Worm (Caenorhabditis elegans) whole organism, L2 larva: ENCODE measurements around the gene F14D7.6.

Experiments used
- R02D3.7 ChIP-seq: fragments of 150-350 bp; optimal IDR thresholded peaks from 2 replicates; lab custom pipeline; 2014; ENCODE audit warnings: missing biosample characterization, missing genetic modification characterization
- alr-1 ChIP-seq: fragments of 150-350 bp; optimal IDR thresholded peaks from 2 replicates; lab custom pipeline; 2014; ENCODE audit warnings: missing biosample characterization, missing genetic modification characterization
- ama-1 ChIP-seq: fragments of 150-350 bp; optimal IDR thresholded peaks from 2 replicates; lab custom pipeline; 2018; ENCODE audit warnings: inconsistent platforms
- ceh-16 ChIP-seq: fragments of 150-350 bp; optimal IDR thresholded peaks from 2 replicates; lab custom pipeline; 2014; ENCODE audit warnings: missing biosample characterization, missing genetic modification characterization
- elt-3 ChIP-seq: sonication (generic microtip); optimal IDR thresholded peaks from 2 replicates; lab custom pipeline; 2017; ENCODE audit warnings: missing biosample characterization, missing genetic modification characterization
- mbf-1 ChIP-seq: sonication (generic microtip); optimal IDR thresholded peaks from 2 replicates; lab custom pipeline; 2017; ENCODE audit warnings: missing biosample characterization, missing genetic modification characterization
- snpc-4 ChIP-seq: fragments of 150-350 bp; optimal IDR thresholded peaks from 2 replicates; lab custom pipeline; 2014; ENCODE audit warnings: missing biosample characterization, missing genetic modification characterization

ce11 chrV:14294396-14294795 is 6.8 kb upstream of the F14D7.6 start, which contains the start of gene F14D7.9:
- TF ChIP-seq ama-1, result no peak
- no peak for TF ChIP-seq snpc-4 (tag; lab: Kevin White, UChicago)
- no peak for TF ChIP-seq alr-1 (tag; lab: Kevin White, UChicago)
- TF ChIP-seq R02D3.7 (tag; lab: Kevin White, UChicago), result no peak
- TF ChIP-seq ceh-16 (tag; lab: Kevin White, UChicago), result no peak
- TF ChIP-seq elt-3 (tag; lab: Kevin White, UChicago), result no peak
- TF ChIP-seq mbf-1 (tag; lab: Kevin White, UChicago), result no peak
